Worm (Caenorhabditis elegans): ENCODE results near the gene str-125.

DNA sequence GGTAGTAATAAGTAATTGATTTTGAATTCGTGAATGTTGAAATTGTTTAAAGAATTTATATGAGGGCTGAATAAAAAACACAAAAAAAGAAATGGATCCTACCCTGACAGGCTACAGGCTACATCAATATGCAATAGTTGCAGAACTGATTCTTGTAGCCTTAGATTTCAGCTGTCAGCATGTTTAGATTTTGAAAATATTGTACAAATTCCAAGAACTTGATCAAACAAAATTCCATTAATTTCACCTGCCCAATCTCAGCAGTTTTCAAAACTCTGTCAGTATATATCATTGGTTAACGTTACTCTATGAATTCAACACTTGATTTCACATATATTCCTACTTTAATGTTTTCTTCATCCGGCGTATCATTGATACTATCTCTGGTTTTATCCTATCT lies 45.4 kb downstream of the str-125 start:
- TF ChIP-seq ztf-29 (GFP tag; IDR thresholded peaks at IDR 0.05) (no peak), ztf-23 (GFP tag; IDR thresholded peaks at IDR 0.05) (no peak), flt-1 (GFP tag; IDR thresholded peaks at IDR 0.05) (no peak), cog-1 (tag; optimal IDR thresholded peaks at IDR 0.05) (no peak), tab-1 (GFP tag; IDR thresholded peaks at IDR 0.05) (no peak), med-1 (GFP tag; optimal IDR thresholded peaks at IDR 0.05; ENCODE audit: insufficient read depth) (no peak), T22C8.4 (GFP tag; IDR thresholded peaks at IDR 0.05) (no peak), klf-2 (GFP tag; conservative IDR thresholded peaks at IDR 0.05) (no peak), ref-1 (GFP tag; conservative IDR thresholded peaks at IDR 0.05) (no peak)
